Fruit fly (Drosophila melanogaster) whole organism, embryonic: ENCODE measurements around the gene JMJD5.

ENCODE experiments used
- Aef1 ChIP-seq: fragments of 200-800 bp; sonication (Bioruptor generic); IDR thresholded peaks from 3 replicates; pipeline ENCODE4 v1.3.6; 2022; ENCODE audit warnings: missing biosample characterization, missing genetic modification characterization
- Asciz ChIP-seq: fragments of 200-800 bp; sonication (Bioruptor generic); optimal IDR thresholded peaks from 2 replicates; lab custom pipeline; 2017; ENCODE audit warnings: missing biosample characterization, mild to moderate bottlenecking, missing genetic modification characterization, missing genetic modification reagents
- Atf-2 ChIP-seq: fragments of 200-800 bp; sonication (Bioruptor generic); optimal IDR thresholded peaks from 2 replicates; lab custom pipeline; 2016; ENCODE audit warnings: missing biosample characterization, missing genetic modification characterization
- Bgb ChIP-seq: fragments of 200-800 bp; sonication (Bioruptor generic); IDR thresholded peaks from 2 replicates; pipeline ENCODE4 v1.3.6; 2022; ENCODE audit warnings: missing biosample characterization, missing genetic modification characterization; ENCODE audit not compliant: partially characterized antibody
- CG10959 ChIP-seq: fragments of 200-800 bp; sonication (Bioruptor generic); IDR thresholded peaks from 2 replicates; pipeline ENCODE4 v1.3.6; 2022; ENCODE audit warnings: missing biosample characterization, missing genetic modification characterization
- CG1603 ChIP-seq: fragments of 200-800 bp; sonication (Bioruptor generic); optimal IDR thresholded peaks from 2 replicates; lab custom pipeline; 2019; ENCODE audit warnings: missing biosample characterization, mild to moderate bottlenecking, missing genetic modification characterization, moderate library complexity
- CG16779 ChIP-seq: fragments of 200-800 bp; sonication (Bioruptor generic); IDR thresholded peaks from 2 replicates; pipeline ENCODE4 v1.3.6; 2022; ENCODE audit warnings: missing biosample characterization, missing genetic modification characterization
- CG17361 ChIP-seq: fragments of 200-800 bp; sonication (Bioruptor generic); IDR thresholded peaks from 3 replicates; pipeline ENCODE4 v1.3.6; 2022; ENCODE audit warnings: missing biosample characterization, missing genetic modification characterization
- CG17802 ChIP-seq: fragments of 200-800 bp; sonication (Bioruptor generic); optimal IDR thresholded peaks from 2 replicates; lab custom pipeline; 2018; ENCODE audit warnings: missing biosample characterization, mild to moderate bottlenecking, missing genetic modification characterization, moderate library complexity
- CG1792 ChIP-seq: fragments of 200-800 bp; sonication (Bioruptor generic); optimal IDR thresholded peaks from 2 replicates; lab custom pipeline; 2016; ENCODE audit warnings: missing biosample characterization, missing genetic modification characterization
- CG18011 ChIP-seq: fragments of 200-800 bp; sonication (Bioruptor generic); optimal IDR thresholded peaks from 2 replicates; lab custom pipeline; 2017; ENCODE audit warnings: missing biosample characterization, missing genetic modification characterization, mild to moderate bottlenecking, moderate library complexity, missing genotype
- CG2129 ChIP-seq: fragments of 200-800 bp; sonication (Bioruptor generic); IDR thresholded peaks from 2 replicates; pipeline ENCODE4 v1.3.6; 2022; ENCODE audit warnings: missing biosample characterization, missing genetic modification characterization; ENCODE audit not compliant: partially characterized antibody
- CG3065 ChIP-seq: fragments of 200-800 bp; sonication (Bioruptor generic); optimal IDR thresholded peaks from 2 replicates; lab custom pipeline; 2016; ENCODE audit warnings: missing biosample characterization, missing genetic modification characterization
- CG34224 ChIP-seq: fragments of 200-800 bp; sonication (Bioruptor generic); IDR thresholded peaks from 3 replicates; pipeline ENCODE4 v1.3.6; 2022; ENCODE audit warnings: missing biosample characterization, missing genetic modification characterization; ENCODE audit not compliant: partially characterized antibody
- CG3995 ChIP-seq: fragments of 200-800 bp; sonication (Bioruptor generic); optimal IDR thresholded peaks from 3 replicates; lab custom pipeline; 2016; ENCODE audit warnings: missing biosample characterization, missing genetic modification characterization
- CG4617 ChIP-seq: fragments of 200-800 bp; sonication (Bioruptor generic); optimal IDR thresholded peaks from 3 replicates; lab custom pipeline; 2016; ENCODE audit warnings: missing biosample characterization, missing genetic modification characterization, borderline replicate concordance
- CG6765 ChIP-seq: fragments of 200-800 bp; sonication (Bioruptor generic); optimal IDR thresholded peaks from 3 replicates; lab custom pipeline; 2017; ENCODE audit warnings: missing biosample characterization, mild to moderate bottlenecking, missing genetic modification characterization
- CG7963 ChIP-seq: fragments of 200-800 bp; sonication (Bioruptor generic); IDR thresholded peaks from 3 replicates; pipeline ENCODE4 v1.3.6; 2022; ENCODE audit warnings: missing biosample characterization, missing genetic modification characterization; ENCODE audit not compliant: partially characterized antibody
- CG8281 ChIP-seq: fragments of 200-800 bp; sonication (Bioruptor generic); optimal IDR thresholded peaks from 2 replicates; lab custom pipeline; 2018; ENCODE audit warnings: missing biosample characterization, mild to moderate bottlenecking, missing genetic modification characterization, moderate library complexity
- CG9932 ChIP-seq: fragments of 200-800 bp; sonication (Bioruptor generic); IDR thresholded peaks from 2 replicates; pipeline ENCODE4 v1.3.6; 2022; ENCODE audit warnings: missing biosample characterization, missing genetic modification characterization
- CrebB ChIP-seq: fragments of 200-800 bp; sonication (Bioruptor generic); optimal IDR thresholded peaks from 3 replicates; lab custom pipeline; 2018; ENCODE audit warnings: missing biosample characterization, mild to moderate bottlenecking, missing genetic modification characterization
- Dip3 ChIP-seq: fragments of 200-800 bp; sonication (Bioruptor generic); optimal IDR thresholded peaks from 3 replicates; lab custom pipeline; 2016; ENCODE audit warnings: missing biosample characterization, missing genetic modification characterization
- Dll ChIP-seq: fragments of 200-800 bp; sonication (Bioruptor generic); IDR thresholded peaks from 4 replicates; pipeline ENCODE4 v1.3.6; 2022; ENCODE audit warnings: missing biosample characterization, missing genetic modification characterization; ENCODE audit not compliant: partially characterized antibody
- Dref ChIP-seq: fragments of 200-800 bp; sonication (Bioruptor generic); IDR thresholded peaks from 2 replicates; pipeline ENCODE4 v1.3.6; 2022; ENCODE audit warnings: missing biosample characterization, missing genetic modification characterization
- Fer1 ChIP-seq: fragments of 200-800 bp; sonication (Bioruptor generic); optimal IDR thresholded peaks from 2 replicates; lab custom pipeline; 2017; ENCODE audit warnings: missing biosample characterization, mild to moderate bottlenecking, missing genetic modification characterization
- Hr39 ChIP-seq: fragments of >200 bp; optimal IDR thresholded peaks from 2 replicates; lab custom pipeline; 2017
- Lim3 ChIP-seq: fragments of 200-800 bp; sonication (Bioruptor generic); IDR thresholded peaks from 2 replicates; pipeline ENCODE4 v1.3.6; 2022; ENCODE audit warnings: missing biosample characterization, missing genetic modification characterization
- Med ChIP-seq: fragments of 200-800 bp; sonication (Bioruptor generic); peaks from one replicate; lab custom pipeline; 2016; ENCODE audit warnings: missing biosample characterization, missing genetic modification characterization, mild to moderate bottlenecking, inconsistent platforms, moderate library complexity
- Opbp ChIP-seq: fragments of 200-800 bp; sonication (Bioruptor generic); IDR thresholded peaks from 3 replicates; pipeline ENCODE4 v1.3.6; 2022; ENCODE audit warnings: missing biosample characterization, missing genetic modification characterization; ENCODE audit not compliant: partially characterized antibody
- Optix ChIP-seq: fragments of 200-800 bp; sonication (Bioruptor generic); IDR thresholded peaks from 3 replicates; pipeline ENCODE4 v1.3.6; 2022; ENCODE audit warnings: missing biosample characterization, missing genetic modification characterization
- Sry-β ChIP-seq: fragments of 200-800 bp; sonication (Bioruptor generic); optimal IDR thresholded peaks from 2 replicates; lab custom pipeline; 2018; ENCODE audit warnings: missing biosample characterization, mild to moderate bottlenecking, missing genetic modification characterization, moderate library complexity
- Sry-δ ChIP-seq: fragments of 200-800 bp; sonication (Bioruptor generic); optimal IDR thresholded peaks from 2 replicates; lab custom pipeline; 2016; ENCODE audit warnings: missing biosample characterization, missing genetic modification characterization
- Ssrp ChIP-seq: fragments of 200-800 bp; sonication (Bioruptor generic); optimal IDR thresholded peaks from 2 replicates; lab custom pipeline; 2018; ENCODE audit warnings: missing biosample characterization, mild to moderate bottlenecking, missing genetic modification characterization, moderate library complexity
- YL-1 ChIP-seq: fragments of 200-800 bp; sonication (Bioruptor generic); optimal IDR thresholded peaks from 3 replicates; lab custom pipeline; 2017; ENCODE audit warnings: missing biosample characterization, mild to moderate bottlenecking, missing genetic modification characterization
- amos ChIP-seq: fragments of 200-800 bp; sonication (Bioruptor generic); IDR thresholded peaks from 2 replicates; pipeline ENCODE4 v1.3.6; 2022; ENCODE audit warnings: missing biosample characterization, missing genetic modification characterization; ENCODE audit not compliant: partially characterized antibody
- bbx ChIP-seq: fragments of 200-800 bp; sonication (Bioruptor generic); IDR thresholded peaks from 2 replicates; pipeline ENCODE4 v1.3.6; 2022; ENCODE audit warnings: missing biosample characterization, missing genetic modification characterization; ENCODE audit not compliant: partially characterized antibody
- btn ChIP-seq: fragments of 200-800 bp; sonication (Bioruptor generic); optimal IDR thresholded peaks from 2 replicates; lab custom pipeline; 2016; ENCODE audit warnings: missing biosample characterization, missing genetic modification characterization
- crp ChIP-seq, 2 experiments: fragments of 200-800 bp; sonication (Bioruptor generic); optimal IDR thresholded peaks; 2 replicates in 1 of 2; 3 replicates in 1 of 2; lab custom pipeline; 2017; ENCODE audit warnings: missing biosample characterization in 2 of 2, missing genetic modification characterization in 2 of 2, mild to moderate bottlenecking in 1 of 2, moderate library complexity in 1 of 2
- dysf ChIP-seq: fragments of 200-800 bp; sonication (Bioruptor generic); IDR thresholded peaks from 3 replicates; pipeline ENCODE4 v1.3.6; 2022; ENCODE audit warnings: missing biosample characterization, missing genetic modification characterization
- ewg ChIP-seq: fragments of 200-800 bp; sonication (Bioruptor generic); optimal IDR thresholded peaks from 3 replicates; lab custom pipeline; 2017; ENCODE audit warnings: mild to moderate bottlenecking, missing biosample characterization, missing genetic modification reagents, missing genetic modification characterization
- jing ChIP-seq: fragments of 200-800 bp; sonication (Bioruptor generic); optimal IDR thresholded peaks from 2 replicates; lab custom pipeline; 2018; ENCODE audit warnings: missing biosample characterization, mild to moderate bottlenecking, missing genetic modification characterization
- mirr ChIP-seq: fragments of 200-800 bp; sonication (Bioruptor generic); optimal IDR thresholded peaks from 3 replicates; lab custom pipeline; 2018; ENCODE audit warnings: missing biosample characterization, mild to moderate bottlenecking, missing genetic modification characterization
- otp ChIP-seq: fragments of 200-800 bp; sonication (Bioruptor generic); IDR thresholded peaks from 3 replicates; pipeline ENCODE4, ENCODE4 v1.3.6; 2022; ENCODE audit warnings: missing biosample characterization, missing genetic modification characterization
- ranshi ChIP-seq: fragments of 200-800 bp; sonication (Bioruptor generic); IDR thresholded peaks from 2 replicates; pipeline ENCODE4 v1.3.6; 2022; ENCODE audit warnings: missing biosample characterization, missing genetic modification characterization
- row ChIP-seq: fragments of 200-800 bp; sonication (Bioruptor generic); IDR thresholded peaks from 3 replicates; pipeline ENCODE4 v1.3.6; 2022; ENCODE audit warnings: missing biosample characterization, missing genetic modification characterization
- run ChIP-seq: fragments of 200-800 bp; sonication (Bioruptor generic); optimal IDR thresholded peaks from 3 replicates; lab custom pipeline; 2018; ENCODE audit warnings: missing biosample characterization, mild to moderate bottlenecking, missing genetic modification characterization
- slbo ChIP-seq: fragments of 200-800 bp; sonication (Bioruptor generic); IDR thresholded peaks from 2 replicates; pipeline ENCODE4 v1.3.6; 2022; ENCODE audit warnings: missing biosample characterization, missing genetic modification characterization
- sna ChIP-seq: fragments of 200-800 bp; sonication (Bioruptor generic); IDR thresholded peaks from 2 replicates; pipeline ENCODE4 v1.3.6; 2022; ENCODE audit warnings: missing biosample characterization, missing genetic modification characterization; ENCODE audit not compliant: partially characterized antibody
- stwl ChIP-seq: fragments of 200-800 bp; sonication (Bioruptor generic); optimal IDR thresholded peaks from 3 replicates; lab custom pipeline; 2018; ENCODE audit warnings: missing biosample characterization, mild to moderate bottlenecking, missing genetic modification characterization, moderate library complexity
- z ChIP-seq: fragments of 200-800 bp; sonication (Bioruptor generic); IDR thresholded peaks from 3 replicates; pipeline ENCODE4 v1.3.6; 2022; ENCODE audit warnings: missing biosample characterization, missing genetic modification characterization

Gene JMJD5

DNA sequence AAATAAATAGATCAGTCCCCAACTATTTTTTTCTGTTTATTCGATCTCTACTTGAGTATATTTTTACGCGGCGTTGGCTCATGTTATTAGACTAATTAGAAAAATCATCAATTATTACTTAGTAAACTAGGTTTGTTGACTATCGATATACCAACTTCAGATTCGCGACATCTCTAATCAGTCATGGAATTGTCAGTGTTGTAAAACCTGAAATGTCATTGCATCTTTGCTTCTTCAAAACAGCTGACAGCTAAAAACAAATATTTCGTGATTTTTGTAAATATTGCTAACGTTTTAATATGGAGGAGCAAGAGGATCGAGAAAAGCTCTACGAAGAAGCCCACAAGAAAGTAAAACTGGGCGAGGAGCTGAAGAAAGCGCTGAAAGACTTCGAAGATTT is 7.3 kb downstream of the JMJD5 start, which contains the start of gene CG42553 (continued):
- TF ChIP-seq Opbp (GFP tag; lab: Robert Waterston, UW) (peak; percentile 65; the same call in 2 of the 3 replicates), CG3995 (GFP tag; lab: Kevin White, UChicago) (peak; percentile 89), CG7963 (peak; percentile 28; the same call in 1 of the 3 replicates), Ssrp (tag; lab: Kevin White, UChicago) (no peak), Dref (GFP tag; lab: Robert Waterston, UW) (peak; percentile 69), mirr (GFP tag; lab: Kevin White, UChicago) (no peak), CG18011 (GFP tag; lab: Kevin White, UChicago) (no peak), sna (GFP tag; lab: Robert Waterston, UW) (peak; percentile 28; the same call in 1 of the 2 replicates), Fer1 (GFP tag; lab: Kevin White, UChicago) (peak; percentile 10), CG1603 (tag; lab: Kevin White, UChicago) (peak; percentile 23), dysf (GFP tag; lab: Robert Waterston, UW) (no peak), ranshi (GFP tag; lab: Robert Waterston, UW) (0 out of 2 replicates have a peak, but pooled peaks have one; percentile 28), Asciz (GFP tag; lab: Kevin White, UChicago) (no peak), Sry-β (peak; percentile 84), btn (GFP tag; lab: Kevin White, UChicago) (no peak), YL-1 (GFP tag; lab: Kevin White, UChicago) (peak; percentile 20), Dip3 (GFP tag; lab: Kevin White, UChicago) (no peak), run (tag; lab: Kevin White, UChicago) (no peak), Atf-2 (GFP tag; lab: Kevin White, UChicago) (no peak), Bgb (GFP tag; lab: Robert Waterston, UW) (peak; percentile 42), CG10959 (GFP tag; lab: Robert Waterston, UW) (no peak), Sry-δ (peak; percentile 14), CG1792 (GFP tag; lab: Kevin White, UChicago) (no peak), Dll (GFP tag; lab: Robert Waterston, UW) (peak; percentile 63), Hr39 (lab: Kevin White, UChicago) (no peak), amos (GFP tag; lab: Robert Waterston, UW) (peak; percentile 60; the same call in 1 of the 2 replicates), CG16779 (GFP tag; lab: Robert Waterston, UW) (no peak), CrebB (tag; lab: Kevin White, UChicago) (no peak), ewg (no peak), CG8281 (tag; lab: Kevin White, UChicago) (no peak), CG2129 (GFP tag; lab: Robert Waterston, UW) (peak; percentile 39), Aef1 (GFP tag; lab: Robert Waterston, UW) (no peak), Optix (no peak), otp (GFP tag; lab: Robert Waterston, UW) (no peak), z (no peak), crp (GFP tag; optimal IDR thresholded peaks at IDR 0.05; lab: Kevin White, UChicago) (peak; percentile 24 to 86), CG6765 (GFP tag; lab: Kevin White, UChicago) (no peak), slbo (peak; percentile 49; the same call in 1 of the 2 replicates), Lim3 (GFP tag; lab: Robert Waterston, UW) (no peak), CG4617 (GFP tag; lab: Kevin White, UChicago) (peak; percentile 5), Med (GFP tag; lab: Kevin White, UChicago) (peak; percentile 82), CG17802 (tag; lab: Kevin White, UChicago) (peak; percentile 81), CG3065 (GFP tag; lab: Kevin White, UChicago) (no peak), bbx (peak; percentile 71), jing (GFP tag; lab: Kevin White, UChicago) (no peak), row (GFP tag; lab: Robert Waterston, UW) (peak; percentile 77), stwl (tag; lab: Kevin White, UChicago) (peak; percentile 7), CG34224 (GFP tag; lab: Robert Waterston, UW) (peak; percentile 19; the same call in 2 of the 3 replicates), CG9932 (GFP tag; lab: Robert Waterston, UW) (peak; percentile 9; the same call in 1 of the 2 replicates), CG17361 (GFP tag; lab: Robert Waterston, UW) (no peak)
